Fruit fly (Drosophila melanogaster): ENCODE results near the gene Akap200.

- no peak for TF ChIP-seq Hr4 (GFP tag; optimal IDR thresholded peaks at IDR 0.05)
- TF ChIP-seq cyc (GFP tag; optimal IDR thresholded peaks at IDR 0.05) = no peak
- TF ChIP-seq vri (GFP tag; optimal IDR thresholded peaks at IDR 0.05) = no peak
- no peak for TF ChIP-seq Sox102F (GFP tag; optimal IDR thresholded peaks at IDR 0.05)
- TF ChIP-seq net (GFP tag; optimal IDR thresholded peaks at IDR 0.05) = no peak
- no peak for TF ChIP-seq Ets96B (tag; optimal IDR thresholded peaks at IDR 0.05)
- TF ChIP-seq CG34406 (GFP tag; optimal IDR thresholded peaks at IDR 0.05) = no peak
These were observed 22.4 kb upstream of the Akap200 start, which contains the start of gene Acp29AB for dm6 chr2L:8393122-8393521.

Measured in whole organism, prepupa.